Worm (Caenorhabditis elegans): Measurements from ENCODE around the gene sftd-3.
A peak's percentile ranks its signal among the peaks of the same experiment; 100 is the strongest.

Gene sftd-3

ce11 chrII:8992780-8993179, 28.8 kb upstream of the sftd-3 start, which contains the start of gene ooc-5:
ooc-5 (plus strand) TSS chrII:8993160.
- TF ChIP-seq C34F6.9 (tag; optimal IDR thresholded peaks at IDR 0.05) (peak; percentile 18), unc-55 (GFP tag; optimal IDR thresholded peaks at IDR 0.05) (peak; percentile 52), lsy-2 (tag; optimal IDR thresholded peaks at IDR 0.05) (peak; percentile 33 to 96), zag-1 (tag; optimal IDR thresholded peaks at IDR 0.05) (no peak), nhr-23 (tag; optimal IDR thresholded peaks at IDR 0.05) (no peak)

ce11 chrII:8991602-8992001, 27.7 kb upstream of the sftd-3 start:
- TF ChIP-seq fos-1 (tag; optimal IDR thresholded peaks at IDR 0.05), result peak; percentile 91
- no peak for TF ChIP-seq lin-13 (GFP tag; optimal IDR thresholded peaks at IDR 0.05)

ce11 chrII:8990267-8990666, 26.3 kb upstream of the sftd-3 start:
- TF ChIP-seq nhr-10 (tag; optimal IDR thresholded peaks at IDR 0.05) (no peak), lin-11 (tag; optimal IDR thresholded peaks at IDR 0.05) (no peak)

- TF ChIP-seq blmp-1 (tag; optimal IDR thresholded peaks at IDR 0.05; ENCODE audit: insufficient read depth) (no peak), ama-1 (optimal IDR thresholded peaks at IDR 0.05) (no peak), gmeb-1 (tag; optimal IDR thresholded peaks at IDR 0.05) (no peak), mab-5 (tag; optimal IDR thresholded peaks at IDR 0.05) (no peak), nhr-21 (tag; optimal IDR thresholded peaks at IDR 0.05) (no peak), mbf-1 (tag; optimal IDR thresholded peaks at IDR 0.05) (no peak), ztf-1 (GFP tag; conservative IDR thresholded peaks at IDR 0.05) (no peak), nhr-6 (tag; optimal IDR thresholded peaks at IDR 0.05) (no peak), dmd-4 (tag; optimal IDR thresholded peaks at IDR 0.05) (no peak), fos-1 (tag; optimal IDR thresholded peaks at IDR 0.05) (no peak), nhr-237 (tag; optimal IDR thresholded peaks at IDR 0.05) (no peak), Y55F3AM.14 (GFP tag; optimal IDR thresholded peaks at IDR 0.05) (no peak), nhr-129 (tag; optimal IDR thresholded peaks at IDR 0.05) (no peak), peb-1 (tag; optimal IDR thresholded peaks at IDR 0.05) (no peak)
Observed at ce11 chrII:8989444-8989843, 25.5 kb upstream of the sftd-3 start, which contains the start of gene C18E9.9. C18E9.9 (minus strand) TSS chrII:8989544.

ce11 chrII:8987962-8988361, 24.0 kb upstream of the sftd-3 start, which contains the start of gene C18E9.8:
C18E9.8 (minus strand) TSS chrII:8988062.
- TF ChIP-seq nhr-129 (tag; optimal IDR thresholded peaks at IDR 0.05), result peak; percentile 7
- no peak for TF ChIP-seq sma-9 (GFP tag; optimal IDR thresholded peaks at IDR 0.05)
- TF ChIP-seq sma-9 (tag; optimal IDR thresholded peaks at IDR 0.05), result no peak

ce11 chrII:8982683-8983082, 18.7 kb upstream of the sftd-3 start, which contains the start of gene C18E9.7:
C18E9.7 (minus strand) TSS chrII:8982783.
- TF ChIP-seq lin-13 (GFP tag; optimal IDR thresholded peaks at IDR 0.05), result no peak
- TF ChIP-seq nhr-10 (tag; optimal IDR thresholded peaks at IDR 0.05), result no peak
- TF ChIP-seq nhr-6 (tag; optimal IDR thresholded peaks at IDR 0.05), result no peak
- no peak for TF ChIP-seq nhr-129 (tag; optimal IDR thresholded peaks at IDR 0.05)
- no peak for TF ChIP-seq blmp-1 (tag; optimal IDR thresholded peaks at IDR 0.05; ENCODE audit: insufficient read depth)
- no peak for TF ChIP-seq ztf-1 (GFP tag; conservative IDR thresholded peaks at IDR 0.05)
- no peak for TF ChIP-seq zag-1 (tag; optimal IDR thresholded peaks at IDR 0.05)
- no peak for TF ChIP-seq Y55F3AM.14 (GFP tag; optimal IDR thresholded peaks at IDR 0.05)

ce11 chrII:8973516-8974043, 9.6 kb upstream of the sftd-3 start, which contains the start of gene tomm-40:
tomm-40 (minus strand) TSS chrII:8973566.
- TF ChIP-seq ztf-4 (tag; optimal IDR thresholded peaks at IDR 0.05) (no peak), C34F6.9 (tag; optimal IDR thresholded peaks at IDR 0.05) (peak; percentile 39), unc-55 (GFP tag; optimal IDR thresholded peaks at IDR 0.05) (peak; percentile 37), ceh-82 (tag; optimal IDR thresholded peaks at IDR 0.05) (no peak), lsy-2 (tag; optimal IDR thresholded peaks at IDR 0.05) (no peak), nhr-11 (tag; optimal IDR thresholded peaks at IDR 0.05) (no peak)

Measured in whole organism, L2 larva.